Fruit fly (Drosophila melanogaster) whole organism, embryonic: ENCODE measurements around the gene CG10510.
A peak's percentile ranks its signal among the peaks of the same experiment; 100 is the strongest.

Source experiments
- Bdp1 ChIP-seq: fragments of 200-800 bp; sonication (Bioruptor generic); optimal IDR thresholded peaks from 3 replicates; lab custom pipeline; 2016; ENCODE audit warnings: missing biosample characterization, missing genetic modification characterization
- Blimp-1 ChIP-seq: fragments of 200-800 bp; sonication (Bioruptor generic); optimal IDR thresholded peaks from 3 replicates; lab custom pipeline; 2018; ENCODE audit warnings: missing biosample characterization, missing genetic modification characterization, mild to moderate bottlenecking, moderate library complexity, missing genetic modification reagents
- CG10209 ChIP-seq: fragments of 200-800 bp; sonication (Bioruptor generic); optimal IDR thresholded peaks from 3 replicates; lab custom pipeline; 2017; ENCODE audit warnings: missing biosample characterization, mild to moderate bottlenecking, missing genetic modification characterization, missing genetic modification reagents
- CG10462 ChIP-seq: fragments of 200-800 bp; sonication (Bioruptor generic); optimal IDR thresholded peaks from 2 replicates; lab custom pipeline; 2016; ENCODE audit warnings: missing biosample characterization, missing genetic modification characterization
- CG12071 ChIP-seq: fragments of 200-800 bp; sonication (Bioruptor generic); optimal IDR thresholded peaks from 3 replicates; lab custom pipeline; 2018; ENCODE audit warnings: missing biosample characterization, mild to moderate bottlenecking, missing genetic modification characterization
- CG12219 ChIP-seq: fragments of 200-800 bp; sonication (Bioruptor generic); optimal IDR thresholded peaks from 3 replicates; lab custom pipeline; 2018; ENCODE audit warnings: missing biosample characterization, mild to moderate bottlenecking, missing genetic modification characterization
- CG12769 ChIP-seq: fragments of 200-800 bp; sonication (Bioruptor generic); optimal IDR thresholded peaks from 2 replicates; lab custom pipeline; 2019; ENCODE audit warnings: missing biosample characterization, mild to moderate bottlenecking, missing genetic modification characterization, moderate library complexity
- CG13894 ChIP-seq: fragments of 200-800 bp; sonication (Bioruptor generic); optimal IDR thresholded peaks from 3 replicates; lab custom pipeline; 2018; ENCODE audit warnings: missing biosample characterization, mild to moderate bottlenecking, missing genetic modification characterization, moderate library complexity
- CG15514 ChIP-seq: fragments of 200-800 bp; sonication (Bioruptor generic); optimal IDR thresholded peaks from 3 replicates; lab custom pipeline; 2017; ENCODE audit warnings: missing biosample characterization, missing genetic modification characterization, mild to moderate bottlenecking, moderate library complexity, missing genetic modification reagents
- CG1602 ChIP-seq: fragments of 200-800 bp; sonication (Bioruptor generic); optimal IDR thresholded peaks from 3 replicates; lab custom pipeline; 2016; ENCODE audit warnings: missing biosample characterization, missing genetic modification characterization
- CG16815 ChIP-seq: fragments of 200-800 bp; sonication (Bioruptor generic); optimal IDR thresholded peaks from 3 replicates; lab custom pipeline; 2017; ENCODE audit warnings: missing biosample characterization, mild to moderate bottlenecking, missing genetic modification characterization
- CG30403 ChIP-seq: fragments of 200-800 bp; sonication (Bioruptor generic); optimal IDR thresholded peaks from 3 replicates; lab custom pipeline; 2016; ENCODE audit warnings: missing biosample characterization, missing genetic modification characterization
- CG33557 ChIP-seq: fragments of 200-800 bp; sonication (Bioruptor generic); optimal IDR thresholded peaks from 2 replicates; lab custom pipeline; 2019; ENCODE audit warnings: missing biosample characterization, mild to moderate bottlenecking, missing genetic modification characterization, moderate library complexity
- CG3407 ChIP-seq: fragments of 200-800 bp; sonication (Bioruptor generic); optimal IDR thresholded peaks from 2 replicates; lab custom pipeline; 2018; ENCODE audit warnings: missing biosample characterization, mild to moderate bottlenecking, missing genetic modification characterization
- CG3838 ChIP-seq: fragments of 200-800 bp; sonication (Bioruptor generic); optimal IDR thresholded peaks from 3 replicates; lab custom pipeline; 2016; ENCODE audit warnings: missing biosample characterization, missing genetic modification characterization
- CG43689 ChIP-seq: fragments of 200-800 bp; sonication (Bioruptor generic); IDR thresholded peaks from 2 replicates; pipeline ENCODE4 v1.3.6; 2022; ENCODE audit warnings: missing biosample characterization, missing genetic modification characterization
- CG6689 ChIP-seq: fragments of 200-800 bp; sonication (Bioruptor generic); IDR thresholded peaks from 2 replicates; pipeline ENCODE4 v1.3.6; 2022; ENCODE audit warnings: missing biosample characterization, missing genetic modification characterization
- CG7556 ChIP-seq: fragments of 200-800 bp; sonication (Bioruptor generic); optimal IDR thresholded peaks from 2 replicates; lab custom pipeline; 2017; ENCODE audit warnings: missing biosample characterization, mild to moderate bottlenecking, missing genetic modification characterization
- CG8765 ChIP-seq: fragments of 200-800 bp; sonication (Bioruptor generic); IDR thresholded peaks from 2 replicates; pipeline ENCODE4 v1.3.6; 2022; ENCODE audit warnings: missing biosample characterization, missing genetic modification characterization
- ERR ChIP-seq: fragments of 200-800 bp; sonication (Bioruptor generic); optimal IDR thresholded peaks from 2 replicates; lab custom pipeline; 2016; ENCODE audit warnings: missing biosample characterization, missing genetic modification characterization
- Fer1 ChIP-seq: fragments of 200-800 bp; sonication (Bioruptor generic); optimal IDR thresholded peaks from 2 replicates; lab custom pipeline; 2017; ENCODE audit warnings: missing biosample characterization, mild to moderate bottlenecking, missing genetic modification characterization
- GATAe ChIP-seq: fragments of 200-800 bp; sonication (Bioruptor generic); conservative IDR thresholded peaks from 2 replicates; pipeline ENCODE4 v1.3.6; 2022; ENCODE audit warnings: missing biosample characterization, missing genetic modification characterization
- HHEX ChIP-seq: fragments of 200-800 bp; sonication (Bioruptor generic); optimal IDR thresholded peaks from 3 replicates; lab custom pipeline; 2017; ENCODE audit warnings: missing biosample characterization, mild to moderate bottlenecking, missing genetic modification characterization, missing genetic modification reagents
- Hmr ChIP-seq: fragments of 200-800 bp; sonication (Bioruptor generic); optimal IDR thresholded peaks from 3 replicates; lab custom pipeline; 2017; ENCODE audit warnings: mild to moderate bottlenecking, missing biosample characterization, missing genetic modification reagents, missing genetic modification characterization
- Hr78 ChIP-seq, 2 experiments: fragments of 200-800 bp in 1 of 2; fragments of >200 bp in 1 of 2; sonication (Bioruptor generic) in 1 of 2; optimal IDR thresholded peaks; 2 replicates each; lab custom pipeline; 2017 to 2019; ENCODE audit warnings: missing biosample characterization in 2 of 2, missing genetic modification characterization in 2 of 2, mild to moderate bottlenecking in 1 of 2, moderate library complexity in 1 of 2
- MBD-R2 ChIP-seq: fragments of 200-800 bp; sonication (Bioruptor generic); IDR thresholded peaks from 2 replicates; pipeline ENCODE4 v1.3.6; 2022; ENCODE audit warnings: missing biosample characterization, missing genetic modification characterization
- Max ChIP-seq: fragments of 200-800 bp; sonication (Bioruptor generic); optimal IDR thresholded peaks from 2 replicates; lab custom pipeline; 2016; ENCODE audit warnings: missing biosample characterization, mild to moderate bottlenecking, missing genetic modification characterization
- Med ChIP-seq: fragments of 200-800 bp; sonication (Bioruptor generic); peaks from one replicate; lab custom pipeline; 2016; ENCODE audit warnings: missing biosample characterization, missing genetic modification characterization, mild to moderate bottlenecking, inconsistent platforms, moderate library complexity
- Meics ChIP-seq: fragments of 200-800 bp; sonication (Bioruptor generic); optimal IDR thresholded peaks from 2 replicates; lab custom pipeline; 2017; ENCODE audit warnings: missing biosample characterization, mild to moderate bottlenecking, missing genetic modification characterization
- Oli ChIP-seq: fragments of 200-800 bp; sonication (Bioruptor generic); optimal IDR thresholded peaks from 2 replicates; lab custom pipeline; 2018; ENCODE audit warnings: missing biosample characterization, mild to moderate bottlenecking, missing genetic modification characterization, moderate library complexity
- PHDP ChIP-seq: fragments of 200-800 bp; sonication (Bioruptor generic); optimal IDR thresholded peaks from 3 replicates; lab custom pipeline; 2018; ENCODE audit warnings: missing biosample characterization, mild to moderate bottlenecking, missing genetic modification characterization, moderate library complexity
- Sox100B ChIP-seq: fragments of 200-800 bp; sonication (Bioruptor generic); optimal IDR thresholded peaks from 3 replicates; lab custom pipeline; 2018; ENCODE audit warnings: missing biosample characterization, mild to moderate bottlenecking, missing genetic modification characterization
- abd-A ChIP-seq: fragments of 200-800 bp; sonication (Bioruptor generic); optimal IDR thresholded peaks from 3 replicates; lab custom pipeline; 2019; ENCODE audit warnings: missing biosample characterization, mild to moderate bottlenecking, missing genetic modification characterization, moderate library complexity
- ap ChIP-seq: fragments of 200-800 bp; sonication (Bioruptor generic); IDR thresholded peaks from 2 replicates; pipeline ENCODE4 v1.3.6; 2022; ENCODE audit warnings: missing biosample characterization, missing genetic modification characterization
- cg ChIP-seq: fragments of 200-800 bp; sonication (Bioruptor generic); optimal IDR thresholded peaks from 3 replicates; lab custom pipeline; 2019; ENCODE audit warnings: missing biosample characterization, mild to moderate bottlenecking, missing genetic modification characterization, moderate library complexity
- chinmo ChIP-seq: fragments of 200-800 bp; sonication (Bioruptor generic); IDR thresholded peaks from 4 replicates; pipeline ENCODE4 v1.3.6; 2022; ENCODE audit warnings: missing biosample characterization, missing genetic modification characterization; ENCODE audit not compliant: partially characterized antibody
- dmrt99B ChIP-seq: fragments of 200-800 bp; sonication (Bioruptor generic); optimal IDR thresholded peaks from 2 replicates; lab custom pipeline; 2018; ENCODE audit warnings: missing biosample characterization, mild to moderate bottlenecking, missing genetic modification characterization, moderate library complexity
- ftz-f1 ChIP-seq: fragments of 200-800 bp; sonication (Bioruptor generic); optimal IDR thresholded peaks from 2 replicates; lab custom pipeline; 2016; ENCODE audit warnings: missing biosample characterization, missing genetic modification characterization
- gce ChIP-seq: fragments of 200-800 bp; sonication (Bioruptor generic); IDR thresholded peaks from 3 replicates; pipeline ENCODE4 v1.3.6; 2022; ENCODE audit warnings: missing biosample characterization, missing genetic modification characterization
- gem ChIP-seq: fragments of 200-800 bp; sonication (Bioruptor generic); optimal IDR thresholded peaks from 2 replicates; lab custom pipeline; 2019; ENCODE audit warnings: missing biosample characterization, mild to moderate bottlenecking, missing genetic modification characterization, moderate library complexity
- lab ChIP-seq: fragments of 200-800 bp; sonication (Bioruptor generic); optimal IDR thresholded peaks from 3 replicates; lab custom pipeline; 2017; ENCODE audit warnings: missing biosample characterization, missing genetic modification characterization, mild to moderate bottlenecking, moderate library complexity, missing genetic modification reagents
- luna ChIP-seq: fragments of 200-800 bp; sonication (Bioruptor generic); optimal IDR thresholded peaks from 2 replicates; lab custom pipeline; 2016; ENCODE audit warnings: missing biosample characterization, missing genetic modification characterization
- p53 ChIP-seq: fragments of 200-800 bp; sonication (Bioruptor generic); optimal IDR thresholded peaks from 2 replicates; lab custom pipeline; 2016; ENCODE audit warnings: missing biosample characterization, missing genetic modification characterization
- sd ChIP-seq: fragments of 200-800 bp; sonication (Bioruptor generic); optimal IDR thresholded peaks from 3 replicates; lab custom pipeline; 2018; ENCODE audit warnings: missing biosample characterization, mild to moderate bottlenecking, missing genetic modification characterization, moderate library complexity
- so ChIP-seq: fragments of 200-800 bp; sonication (Bioruptor generic); IDR thresholded peaks from 3 replicates; pipeline ENCODE4 v1.3.6; 2022; ENCODE audit warnings: missing biosample characterization, missing genetic modification characterization
- sug ChIP-seq: fragments of 200-800 bp; optimal IDR thresholded peaks from 2 replicates; lab custom pipeline; 2019; ENCODE audit warnings: missing biosample characterization, mild to moderate bottlenecking, missing genetic modification characterization, moderate library complexity
- tio ChIP-seq: fragments of 200-800 bp; sonication (Bioruptor generic); optimal IDR thresholded peaks from 2 replicates; lab custom pipeline; 2017; ENCODE audit warnings: missing biosample characterization, missing genetic modification characterization, inconsistent platforms

Gene CG10510

DNA sequence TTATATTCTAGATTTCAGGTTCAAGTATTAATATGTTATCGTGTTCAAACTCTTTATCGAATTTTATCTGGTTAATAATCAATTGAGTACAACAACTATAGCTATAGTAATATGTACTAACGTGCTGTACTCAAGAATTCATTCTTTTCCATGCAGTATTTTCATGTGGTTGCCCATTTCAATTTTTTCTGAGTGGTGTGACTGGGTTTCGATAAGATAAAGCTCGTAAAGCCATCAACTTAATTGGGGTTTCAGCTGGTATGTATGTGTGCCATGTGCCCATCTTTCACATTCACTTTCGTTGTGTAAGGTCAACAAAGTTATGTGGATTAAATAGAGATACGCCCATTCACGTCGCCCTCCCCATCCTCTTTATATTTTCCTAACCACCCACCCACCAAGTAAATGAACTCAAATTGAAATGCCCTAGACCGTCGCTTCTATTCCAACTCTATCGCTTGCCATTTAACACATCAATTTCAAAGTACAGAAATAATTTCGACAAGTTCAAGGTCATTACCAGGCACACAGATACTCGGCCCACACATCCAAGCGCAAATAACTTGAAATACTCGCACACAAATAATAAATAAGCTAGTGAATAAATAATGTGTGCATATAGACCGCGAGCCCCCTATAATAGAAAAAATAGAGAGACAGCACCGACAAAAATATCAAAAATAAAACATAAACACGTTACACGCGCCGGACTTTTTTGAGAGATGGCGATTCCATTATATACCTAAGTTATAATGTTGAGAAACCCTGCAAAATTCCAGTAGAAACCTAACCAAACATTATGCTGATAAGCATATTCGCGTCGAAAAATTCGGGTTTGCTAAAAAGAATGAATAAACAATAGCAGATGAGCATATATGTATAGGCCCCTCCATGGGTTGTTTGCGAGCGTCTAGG lies 5.0 kb downstream of the CG10510 start (continued):
- TF ChIP-seq CG1602 (GFP tag; lab: Kevin White, UChicago) (no peak), ERR (GFP tag; lab: Kevin White, UChicago) (peak; percentile 39), luna (GFP tag; lab: Kevin White, UChicago) (peak; percentile 45), HHEX (GFP tag; lab: Kevin White, UChicago) (peak; percentile 14), PHDP (tag; lab: Kevin White, UChicago) (peak; percentile 0), CG43689 (no peak), CG8765 (GFP tag; lab: Robert Waterston, UW) (no peak), gem (tag; lab: Kevin White, UChicago) (peak; percentile 32), MBD-R2 (GFP tag; lab: Robert Waterston, UW) (no peak), CG13894 (peak; percentile 98), CG33557 (GFP tag; lab: Kevin White, UChicago) (peak; percentile 14), CG16815 (GFP tag; lab: Kevin White, UChicago) (no peak), abd-A (tag; lab: Kevin White, UChicago) (peak; percentile 85), ap (GFP tag; lab: Robert Waterston, UW) (no peak), sd (tag; lab: Kevin White, UChicago) (peak; percentile 96), CG6689 (no peak), GATAe (GFP tag; lab: Robert Waterston, UW) (peak; percentile 60), tio (no peak), lab (GFP tag; lab: Kevin White, UChicago) (peak; percentile 48), Hmr (GFP tag; lab: Kevin White, UChicago) (peak; percentile 61), CG30403 (peak; percentile 3), CG10209 (GFP tag; lab: Kevin White, UChicago) (peak; percentile 37), CG3838 (GFP tag; lab: Kevin White, UChicago) (peak; percentile 40), CG10462 (GFP tag; lab: Kevin White, UChicago) (no peak), CG12071 (peak; percentile 4), sug (tag; lab: Kevin White, UChicago) (peak; percentile 94), CG7556 (peak; percentile 32), dmrt99B (tag; lab: Kevin White, UChicago) (no peak), Fer1 (peak; percentile 51), cg (peak; percentile 43), Meics (peak; percentile 26), Blimp-1 (GFP tag; lab: Kevin White, UChicago) (peak; percentile 73), Bdp1 (GFP tag; lab: Kevin White, UChicago) (no peak), p53 (GFP tag; lab: Kevin White, UChicago) (peak; percentile 4), CG12219 (no peak), ftz-f1 (GFP tag; lab: Kevin White, UChicago) (peak; percentile 72), CG12769 (tag; lab: Kevin White, UChicago) (peak; percentile 13), so (GFP tag; lab: Robert Waterston, UW) (peak; percentile 45; the same call in 1 of the 3 replicates), Hr78 (GFP tag; optimal IDR thresholded peaks at IDR 0.05; lab: Kevin White, UChicago) (peak in 1 of 2 experiments; percentile 67), Sox100B (GFP tag; lab: Kevin White, UChicago) (no peak), CG15514 (GFP tag; lab: Kevin White, UChicago) (peak; percentile 8), Max (no peak), CG3407 (GFP tag; lab: Kevin White, UChicago) (peak; percentile 2), Oli (tag; lab: Kevin White, UChicago) (no peak), Med (GFP tag; lab: Kevin White, UChicago) (peak; percentile 66), chinmo (GFP tag; lab: Robert Waterston, UW) (peak; percentile 79; the same call in 2 of the 4 replicates), gce (peak; percentile 9; the same call in 1 of the 3 replicates)
